Fruit fly (Drosophila melanogaster): ENCODE data around the gene CG32485.

Gene CG32485

DNA sequence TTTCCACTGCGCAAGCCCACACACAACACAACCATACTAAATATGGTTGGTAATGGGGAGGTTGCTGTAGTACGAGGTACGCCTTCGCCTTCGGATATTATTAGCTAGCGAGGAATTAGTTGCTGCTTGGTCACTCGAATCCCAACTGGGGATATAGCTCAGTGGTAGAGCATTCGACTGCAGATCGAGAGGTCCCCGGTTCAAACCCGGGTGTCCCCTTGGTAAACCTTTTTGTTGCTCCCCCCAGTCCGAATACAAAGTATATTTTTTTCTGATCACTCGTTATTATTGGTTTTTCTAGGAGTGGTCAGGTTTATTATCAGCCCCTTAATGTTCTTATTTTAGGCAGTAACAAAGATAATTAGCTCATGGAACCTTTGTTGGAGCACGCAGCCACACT is 45.5 kb downstream of the CG32485 start (continued):
- TF ChIP-seq Dek (tag; optimal IDR thresholded peaks at IDR 0.05) (no peak), CG42726 (GFP tag; IDR thresholded peaks at IDR 0.05; ENCODE audit: partially characterized antibody) (peak; percentile 94), tll (GFP tag; optimal IDR thresholded peaks at IDR 0.05) (no peak), CG14860 (GFP tag; IDR thresholded peaks at IDR 0.05; ENCODE audit: partially characterized antibody) (peak; percentile 76), inv (GFP tag; IDR thresholded peaks at IDR 0.05; ENCODE audit: partially characterized antibody) (peak; percentile 37; the same call in 1 of the 2 replicates), CG2199 (GFP tag; IDR thresholded peaks at IDR 0.05) (0 out of 3 replicates have a peak, but pooled peaks have one; percentile 6), sens (GFP tag) (peak; percentile 20), lov (optimal IDR thresholded peaks at IDR 0.05) (no peak), lov (GFP tag; IDR thresholded peaks at IDR 0.05) (peak; percentile 28; the same call in 1 of the 3 replicates), Optix (GFP tag; IDR thresholded peaks at IDR 0.05) (no peak), sd (tag; optimal IDR thresholded peaks at IDR 0.05) (no peak), Sox100B (GFP tag; optimal IDR thresholded peaks at IDR 0.05) (no peak), HLH3B (GFP tag; IDR thresholded peaks at IDR 0.05) (no peak), ato (GFP tag; IDR thresholded peaks at IDR 0.05; ENCODE audit: partially characterized antibody) (peak; percentile 89), CG6854 (GFP tag; optimal IDR thresholded peaks at IDR 0.05) (peak; percentile 28), Doc3 (GFP tag; IDR thresholded peaks at IDR 0.05; ENCODE audit: partially characterized antibody) (peak; percentile 52; the same call in 1 of the 3 replicates), br (optimal IDR thresholded peaks at IDR 0.05) (no peak), BtbVII (GFP tag; optimal IDR thresholded peaks at IDR 0.05) (no peak), CG17802 (tag; optimal IDR thresholded peaks at IDR 0.05) (no peak), HmgZ (tag; optimal IDR thresholded peaks at IDR 0.05) (no peak), CG8924 (tag; optimal IDR thresholded peaks at IDR 0.05) (no peak), CG33213 (GFP tag; optimal IDR thresholded peaks at IDR 0.05) (no peak), knrl (GFP tag; IDR thresholded peaks at IDR 0.05; ENCODE audit: partially characterized antibody) (peak; percentile 52; the same call in 2 of the 3 replicates), sug (tag; optimal IDR thresholded peaks at IDR 0.05) (no peak), CG7963 (GFP tag; IDR thresholded peaks at IDR 0.05; ENCODE audit: partially characterized antibody) (peak; percentile 84), Opbp (GFP tag; IDR thresholded peaks at IDR 0.05; ENCODE audit: partially characterized antibody) (peak; percentile 88; the same call in 2 of the 3 replicates), chm (GFP tag; IDR thresholded peaks at IDR 0.05) (peak; percentile 67), ems (GFP tag; optimal IDR thresholded peaks at IDR 0.05) (no peak), CG11456 (GFP tag; IDR thresholded peaks at IDR 0.05) (no peak), chif (GFP tag; optimal IDR thresholded peaks at IDR 0.05) (no peak), Scr (GFP tag; IDR thresholded peaks at IDR 0.05; ENCODE audit: partially characterized antibody) (peak; percentile 62), amos (GFP tag; IDR thresholded peaks at IDR 0.05; ENCODE audit: partially characterized antibody) (peak; percentile 78), CG18262 (tag; optimal IDR thresholded peaks at IDR 0.05) (no peak), tap (tag; optimal IDR thresholded peaks at IDR 0.05) (no peak), nerfin-2 (GFP tag; IDR thresholded peaks at IDR 0.05; ENCODE audit: partially characterized antibody) (peak; percentile 81), Med (GFP tag) (peak; percentile 33), CG6254 (GFP tag; optimal IDR thresholded peaks at IDR 0.05) (no peak), CG14965 (GFP tag; optimal IDR thresholded peaks at IDR 0.05; ENCODE audit: borderline replicate concordance) (no peak), trem (tag; optimal IDR thresholded peaks at IDR 0.05) (no peak), Dll (GFP tag; IDR thresholded peaks at IDR 0.05; ENCODE audit: partially characterized antibody) (peak; percentile 47; the same call in 3 of the 4 replicates), h (optimal IDR thresholded peaks at IDR 0.05) (no peak), Fer3 (tag; optimal IDR thresholded peaks at IDR 0.05) (no peak), CG4707 (GFP tag; optimal IDR thresholded peaks at IDR 0.05) (no peak), pum (GFP tag; optimal IDR thresholded peaks at IDR 0.05) (no peak), CG16813 (GFP tag; IDR thresholded peaks at IDR 0.05; ENCODE audit: partially characterized antibody) (peak; percentile 82), zen2 (GFP tag; IDR thresholded peaks at IDR 0.05; ENCODE audit: partially characterized antibody) (peak; percentile 53; the same call in 2 of the 3 replicates), Atf6 (GFP tag; IDR thresholded peaks at IDR 0.05) (no peak), dpn (GFP tag; optimal IDR thresholded peaks at IDR 0.05) (no peak), Vsx1 (GFP tag; optimal IDR thresholded peaks at IDR 0.05) (peak; percentile 40)

All from whole organism, embryonic.